Worm (Caenorhabditis elegans) whole organism, L4 larva: ENCODE data around the gene fkh-4.

Source experiments
- F44E2.7 ChIP-seq: fragments of 200-800 bp; sonication (Bioruptor generic); IDR thresholded peaks from 2 replicates; pipeline ENCODE4 v2.1.2; 2022; ENCODE audit warnings: missing genetic modification characterization, missing compliant biosample characterization
- T26A8.4 ChIP-seq: fragments of 200-800 bp; sonication (Bioruptor generic); IDR thresholded peaks from 2 replicates; pipeline ENCODE4 v1.3.6; 2022; ENCODE audit warnings: missing genetic modification characterization, missing compliant biosample characterization
- Y105C5A.15 ChIP-seq: fragments of 200-800 bp; sonication (Bioruptor generic); IDR thresholded peaks from 2 replicates; pipeline ENCODE4 v1.3.6; 2022; ENCODE audit warnings: missing genetic modification characterization, missing compliant biosample characterization
- Y48G9A.11 ChIP-seq: fragments of 200-800 bp; sonication (Bioruptor generic); IDR thresholded peaks from 2 replicates; pipeline ENCODE4 v1.3.6; 2022; ENCODE audit warnings: missing genetic modification reagents, missing genetic modification characterization, missing compliant biosample characterization
- Y75B8A.6 ChIP-seq: fragments of 200-800 bp; sonication (Bioruptor generic); IDR thresholded peaks from 2 replicates; pipeline ENCODE4 v1.3.6; 2022; ENCODE audit warnings: missing genetic modification reagents, missing genetic modification characterization, missing compliant biosample characterization
- aha-1 ChIP-seq: fragments of 150-350 bp; peaks from one replicate; lab custom pipeline; 2014; ENCODE audit warnings: missing biosample characterization, missing genetic modification characterization
- aly-2 ChIP-seq: sonication (generic microtip); optimal IDR thresholded peaks from 2 replicates; lab custom pipeline; 2018; ENCODE audit warnings: missing biosample characterization, missing genetic modification characterization
- ama-1 ChIP-seq: fragments of 150-350 bp; optimal IDR thresholded peaks from 2 replicates; lab custom pipeline; 2014; ENCODE audit warnings: inconsistent platforms, mixed read lengths
- arid-1 ChIP-seq: fragments of 200-800 bp; sonication (Bioruptor generic); conservative IDR thresholded peaks from 2 replicates; pipeline ENCODE4 v1.3.6; 2022; ENCODE audit warnings: missing genetic modification reagents, missing genetic modification characterization, missing compliant biosample characterization
- ceh-62 ChIP-seq: sonication (generic microtip); optimal IDR thresholded peaks from 2 replicates; lab custom pipeline; 2017; ENCODE audit warnings: missing biosample characterization, missing genetic modification characterization
- ces-1 ChIP-seq: fragments of 150-350 bp; sonication (generic microtip); optimal IDR thresholded peaks from 4 replicates; lab custom pipeline; 2014; ENCODE audit warnings: missing biosample characterization, missing genetic modification reagents, missing genetic modification characterization
- cey-2 ChIP-seq: sonication (generic microtip); optimal IDR thresholded peaks from 3 replicates; lab custom pipeline; 2017; ENCODE audit warnings: missing genetic modification characterization, mild to moderate bottlenecking, missing compliant biosample characterization, antibody characterized with exemption, borderline replicate concordance; ENCODE audit not compliant: insufficient read depth
- daf-12 ChIP-seq: fragments of 150-350 bp; optimal IDR thresholded peaks from 2 replicates; lab custom pipeline; 2014; ENCODE audit warnings: missing biosample characterization, missing genetic modification reagents, missing genetic modification characterization
- daf-16 ChIP-seq, 3 experiments: sonication (generic microtip); optimal IDR thresholded peaks; 2 replicates each; lab custom pipeline; 2016 to 2017; ENCODE audit warnings: missing genetic modification characterization in 3 of 3, missing genetic modification reagents in 3 of 3, mild to moderate bottlenecking in 2 of 3, missing compliant biosample characterization in 2 of 3, missing biosample characterization in 1 of 3, moderate library complexity in 1 of 3
- dmd-8 ChIP-seq: fragments of 200-800 bp; sonication (Bioruptor generic); IDR thresholded peaks from 2 replicates; pipeline ENCODE4 v1.3.6; 2022; ENCODE audit warnings: missing genetic modification characterization, missing compliant biosample characterization
- dmd-9 ChIP-seq: fragments of 200-800 bp; sonication (Bioruptor generic); IDR thresholded peaks from 2 replicates; pipeline ENCODE4 v1.3.6; 2022; ENCODE audit warnings: missing genetic modification reagents, missing genetic modification characterization, missing compliant biosample characterization
- dpl-1 ChIP-seq: fragments of 150-350 bp; optimal IDR thresholded peaks from 2 replicates; lab custom pipeline; 2014; ENCODE audit warnings: missing biosample characterization, missing genetic modification reagents, missing genetic modification characterization
- duxl-1 ChIP-seq: sonication (generic microtip); optimal IDR thresholded peaks from 2 replicates; lab custom pipeline; 2016; ENCODE audit warnings: mild to moderate bottlenecking, missing genetic modification characterization, moderate library complexity, missing compliant biosample characterization; ENCODE audit not compliant: poor library complexity
- hlh-11 ChIP-seq: fragments of 200-800 bp; sonication (Bioruptor generic); optimal IDR thresholded peaks from 2 replicates; lab custom pipeline; 2018; ENCODE audit warnings: mild to moderate bottlenecking, missing genetic modification characterization, missing compliant biosample characterization
- hmg-1.1 ChIP-seq: fragments of 200-800 bp; sonication (Bioruptor generic); IDR thresholded peaks from 2 replicates; pipeline ENCODE4 v1.3.6; 2022; ENCODE audit warnings: missing genetic modification reagents, missing genetic modification characterization, missing compliant biosample characterization
- lin-1 ChIP-seq: fragments of 200-800 bp; sonication (Bioruptor generic); IDR thresholded peaks from 2 replicates; pipeline ENCODE4 v1.3.6; 2022; ENCODE audit warnings: missing genetic modification reagents, missing genetic modification characterization, missing compliant biosample characterization
- lin-13 ChIP-seq: fragments of 150-350 bp; optimal IDR thresholded peaks from 2 replicates; lab custom pipeline; 2014; ENCODE audit warnings: missing biosample characterization, missing genetic modification reagents, missing genetic modification characterization
- lin-15B ChIP-seq: fragments of 150-350 bp; sonication (generic microtip); optimal IDR thresholded peaks from 3 replicates; lab custom pipeline; 2014; ENCODE audit warnings: missing biosample characterization, missing genetic modification characterization
- lin-39 ChIP-seq: fragments of 150-350 bp; optimal IDR thresholded peaks from 2 replicates; lab custom pipeline; 2014; ENCODE audit warnings: missing biosample characterization, missing genetic modification reagents, missing genetic modification characterization
- lir-3 ChIP-seq: sonication (generic microtip); optimal IDR thresholded peaks from 2 replicates; lab custom pipeline; 2016; ENCODE audit warnings: mild to moderate bottlenecking, missing genetic modification characterization, missing compliant biosample characterization
- lsy-2 ChIP-seq, 2 experiments: fragments of 150-350 bp in 1 of 2; sonication (generic microtip) in 1 of 2; optimal IDR thresholded peaks; 2 replicates each; lab custom pipeline; 2014 to 2017; ENCODE audit warnings: missing biosample characterization in 2 of 2, missing genetic modification characterization in 2 of 2
- madf-9 ChIP-seq: fragments of 200-800 bp; sonication (Bioruptor generic); conservative IDR thresholded peaks from 2 replicates; pipeline ENCODE4 v1.3.6; 2022; ENCODE audit warnings: missing genetic modification reagents, missing genetic modification characterization, missing compliant biosample characterization
- mes-2 ChIP-seq: sonication (generic microtip); optimal IDR thresholded peaks from 2 replicates; lab custom pipeline; 2016; ENCODE audit warnings: missing genotype, mild to moderate bottlenecking, missing genetic modification characterization, missing compliant biosample characterization; ENCODE audit not compliant: poor library complexity, severe bottlenecking
- mxl-2 ChIP-seq: fragments of 200-800 bp; sonication (Bioruptor generic); conservative IDR thresholded peaks from 2 replicates; pipeline ENCODE4 v1.3.6; 2022; ENCODE audit warnings: missing genetic modification reagents, missing genetic modification characterization, missing compliant biosample characterization
- nhr-102 ChIP-seq: sonication (generic microtip); optimal IDR thresholded peaks from 2 replicates; lab custom pipeline; 2016; ENCODE audit warnings: mild to moderate bottlenecking, missing genetic modification characterization, moderate library complexity, missing compliant biosample characterization
- nhr-111 ChIP-seq: fragments of 200-800 bp; sonication (Bioruptor generic); optimal IDR thresholded peaks from 2 replicates; lab custom pipeline; 2018; ENCODE audit warnings: mild to moderate bottlenecking, missing genetic modification characterization, missing compliant biosample characterization
- nhr-28 ChIP-seq: fragments of 150-350 bp; optimal IDR thresholded peaks from 2 replicates; lab custom pipeline; 2014; ENCODE audit warnings: missing biosample characterization, missing genetic modification characterization
- nhr-42 ChIP-seq: fragments of 200-800 bp; sonication (Bioruptor generic); IDR thresholded peaks from 2 replicates; pipeline ENCODE4 v1.3.6; 2022; ENCODE audit warnings: missing genetic modification characterization, missing compliant biosample characterization
- nhr-48 ChIP-seq: sonication (generic microtip); optimal IDR thresholded peaks from 2 replicates; lab custom pipeline; 2016; ENCODE audit warnings: mild to moderate bottlenecking, missing genetic modification characterization, missing compliant biosample characterization
- nhr-76 ChIP-seq: fragments of 150-350 bp; optimal IDR thresholded peaks from 2 replicates; lab custom pipeline; 2014; ENCODE audit warnings: missing biosample characterization, missing genetic modification characterization
- php-3 ChIP-seq: fragments of 200-800 bp; sonication (Bioruptor generic); IDR thresholded peaks from 2 replicates; pipeline ENCODE4 v1.3.6; 2022; ENCODE audit warnings: missing genetic modification reagents, missing genetic modification characterization, missing compliant biosample characterization
- saeg-2 ChIP-seq: fragments of 200-800 bp; sonication (Bioruptor generic); IDR thresholded peaks from 2 replicates; pipeline ENCODE4 v1.3.6; 2022; ENCODE audit warnings: missing genetic modification reagents, missing genetic modification characterization, missing compliant biosample characterization
- set-16 ChIP-seq: fragments of 200-800 bp; sonication (Bioruptor generic); IDR thresholded peaks from 2 replicates; pipeline ENCODE4 v1.3.6; 2022; ENCODE audit warnings: missing genetic modification reagents, missing genetic modification characterization, missing compliant biosample characterization
- snpc-1.2 ChIP-seq: fragments of 200-800 bp; sonication (Bioruptor generic); IDR thresholded peaks from 2 replicates; pipeline ENCODE4 v1.3.6; 2022; ENCODE audit warnings: missing genetic modification reagents, missing genetic modification characterization, missing compliant biosample characterization
- snpc-4 ChIP-seq: fragments of 150-350 bp; optimal IDR thresholded peaks from 2 replicates; lab custom pipeline; 2014; ENCODE audit warnings: missing biosample characterization, missing genetic modification characterization
- tag-97 ChIP-seq: fragments of 200-800 bp; sonication (Bioruptor generic); IDR thresholded peaks from 2 replicates; pipeline ENCODE4 v1.3.6; 2022; ENCODE audit warnings: missing genetic modification characterization, missing compliant biosample characterization
- tra-1 ChIP-seq: fragments of 200-800 bp; sonication (Bioruptor generic); IDR thresholded peaks from 2 replicates; pipeline ENCODE4 v1.3.6; 2022; ENCODE audit warnings: missing genetic modification reagents, missing genetic modification characterization, missing compliant biosample characterization
- unc-39 ChIP-seq: sonication (generic microtip); optimal IDR thresholded peaks from 2 replicates; lab custom pipeline; 2017; ENCODE audit warnings: missing biosample characterization, missing genetic modification characterization
- unc-62 ChIP-seq, 3 experiments: fragments of 150-350 bp in 1 of 3; sonication (generic microtip); optimal IDR thresholded peaks in 2 of 3; peaks in 1 of 3; 1 replicate in 1 of 3; 2 replicates in 2 of 3; lab custom pipeline; 2014 to 2017; ENCODE audit warnings: missing biosample characterization in 3 of 3, missing genetic modification characterization in 3 of 3, missing genetic modification reagents in 3 of 3, missing genotype in 1 of 3
- zfp-2 ChIP-seq: sonication (generic microtip); optimal IDR thresholded peaks from 2 replicates; lab custom pipeline; 2016; ENCODE audit warnings: mild to moderate bottlenecking, missing genetic modification characterization, missing compliant biosample characterization
- zfp-3 ChIP-seq: fragments of 200-800 bp; sonication (Bioruptor generic); conservative IDR thresholded peaks from 2 replicates; pipeline ENCODE4 v1.3.6; 2022; ENCODE audit warnings: missing genetic modification reagents, missing genetic modification characterization, missing compliant biosample characterization
- zip-11 ChIP-seq: fragments of 200-800 bp; sonication (Bioruptor generic); IDR thresholded peaks from 2 replicates; pipeline ENCODE4 v1.3.6; 2022; ENCODE audit warnings: missing genetic modification characterization, missing compliant biosample characterization
- ztf-11 ChIP-seq: fragments of 150-350 bp; optimal IDR thresholded peaks from 2 replicates; lab custom pipeline; 2014; ENCODE audit warnings: missing biosample characterization, missing genetic modification characterization
- ztf-7 ChIP-seq: fragments of 150-350 bp; optimal IDR thresholded peaks from 2 replicates; lab custom pipeline; 2014; ENCODE audit warnings: missing biosample characterization, missing genetic modification characterization

fkh-4 gene

ce11 chrX:13415722-13416121 lies 12.9 kb downstream of the fkh-4 start, which contains the start of gene C29F7.2 (continued):
- TF ChIP-seq lin-1 (no peak), arid-1 (no peak), php-3 (GFP tag; lab: Robert Waterston, UW) (0 out of 2 replicates have a peak, but pooled peaks have one; percentile 33), snpc-4 (tag; lab: Kevin White, UChicago) (no peak), nhr-28 (peak; percentile 97), madf-9 (GFP tag; lab: Robert Waterston, UW) (no peak), tag-97 (GFP tag; lab: Robert Waterston, UW) (no peak), lin-15B (tag; lab: Kevin White, UChicago) (no peak), set-16 (GFP tag; lab: Robert Waterston, UW) (no peak), T26A8.4 (GFP tag; lab: Robert Waterston, UW) (no peak), zfp-3 (GFP tag; lab: Robert Waterston, UW) (no peak), dmd-9 (no peak)
- TF ChIP-seq, all 104 proteins: peak for 14

- TF ChIP-seq snpc-4 (tag; lab: Kevin White, UChicago): no peak
- no peak for TF ChIP-seq ztf-11 (tag; lab: Kevin White, UChicago)
- no peak for TF ChIP-seq cey-2 (tag; lab: Kevin White, UChicago)
- TF ChIP-seq zfp-3 (GFP tag; lab: Robert Waterston, UW): 0 out of 2 replicates have a peak, but pooled peaks have one; percentile 39
- TF ChIP-seq arid-1: peak; percentile 71; the same call in 1 of the 2 replicates
- TF ChIP-seq lir-3 (tag; lab: Kevin White, UChicago): peak; percentile 21
- peak; percentile 44; the same call in 1 of the 2 replicates for TF ChIP-seq Y48G9A.11
- peak; percentile 70 for TF ChIP-seq mes-2 (tag; lab: Kevin White, UChicago)
- TF ChIP-seq nhr-42 (GFP tag; lab: Robert Waterston, UW): 0 out of 2 replicates have a peak, but pooled peaks have one; percentile 12
- TF ChIP-seq dmd-8 (GFP tag; lab: Robert Waterston, UW): 0 out of 2 replicates have a peak, but pooled peaks have one; percentile 17
- no peak for TF ChIP-seq Y105C5A.15 (GFP tag; lab: Robert Waterston, UW)
- TF ChIP-seq dpl-1 (GFP tag; lab: Kevin White, UChicago): no peak
- TF ChIP-seq saeg-2 (GFP tag; lab: Robert Waterston, UW): no peak
- TF ChIP-seq lin-39 (tag; lab: Kevin White, UChicago): no peak
- TF ChIP-seq zfp-2: no peak
- peak; percentile 49 for TF ChIP-seq nhr-102 (tag; lab: Kevin White, UChicago)
- peak in 1 of 2 experiments; percentile 70 for TF ChIP-seq daf-16 (GFP tag; optimal IDR thresholded peaks at IDR 0.05; lab: Kevin White, UChicago)
- TF ChIP-seq daf-16 (tag; optimal IDR thresholded peaks at IDR 0.05; lab: Kevin White, UChicago): no peak
- TF ChIP-seq unc-62 (GFP tag; optimal IDR thresholded peaks at IDR 0.05 in 1 of 2; lab: Kevin White, UChicago): no peak
- no peak for TF ChIP-seq unc-62 (tag; optimal IDR thresholded peaks at IDR 0.05; lab: Kevin White, UChicago)
- TF ChIP-seq nhr-76 (tag; lab: Kevin White, UChicago): no peak
- TF ChIP-seq F44E2.7 (GFP tag; lab: Robert Waterston, UW): no peak
- TF ChIP-seq unc-39 (tag; lab: Kevin White, UChicago): no peak
- TF ChIP-seq daf-12 (tag; lab: Kevin White, UChicago): no peak
- TF ChIP-seq aly-2 (tag; lab: Kevin White, UChicago): no peak
- peak in 1 of 2 experiments; percentile 43 for TF ChIP-seq lsy-2 (tag; optimal IDR thresholded peaks at IDR 0.05; lab: Kevin White, UChicago)
- TF ChIP-seq lin-13 (GFP tag; lab: Kevin White, UChicago): no peak
- peak; percentile 34 for TF ChIP-seq nhr-48 (tag; lab: Kevin White, UChicago)
- TF ChIP-seq Y75B8A.6 (GFP tag; lab: Robert Waterston, UW): no peak
- TF ChIP-seq aha-1 (tag; lab: Kevin White, UChicago): peak; percentile 89
- TF ChIP-seq snpc-1.2 (GFP tag; lab: Robert Waterston, UW): peak; percentile 67
- TF ChIP-seq zip-11 (GFP tag; lab: Robert Waterston, UW): no peak
- TF ChIP-seq mxl-2 (GFP tag; lab: Robert Waterston, UW): no peak
- TF ChIP-seq duxl-1 (tag; lab: Kevin White, UChicago): peak; percentile 35
- peak; percentile 58 for TF ChIP-seq hlh-11 (tag; lab: Kevin White, UChicago)
- no peak for TF ChIP-seq ama-1 (lab: Kevin White, UChicago)
- TF ChIP-seq ces-1 (GFP tag; lab: Kevin White, UChicago): no peak
- peak; percentile 76 for TF ChIP-seq tra-1
- TF ChIP-seq ztf-7: no peak
- TF ChIP-seq nhr-111 (GFP tag; lab: Kevin White, UChicago): no peak
- TF ChIP-seq hmg-1.1 (GFP tag; lab: Robert Waterston, UW): peak; percentile 65
- TF ChIP-seq ceh-62: no peak
Observed at ce11 chrX:13414974-13415373, 13.7 kb downstream of the fkh-4 start.
